Fruit fly (Drosophila melanogaster) whole organism, pupa: ENCODE measurements around the gene CG32243.

Source experiments
- CG10348 ChIP-seq: fragments of 200-800 bp; sonication (Bioruptor generic); IDR thresholded peaks from 2 replicates; pipeline ENCODE4 v1.3.6; 2022; ENCODE audit warnings: missing biosample characterization, missing genetic modification characterization
- CG12605 ChIP-seq: fragments of 200-800 bp; sonication (Bioruptor generic); IDR thresholded peaks from 2 replicates; pipeline ENCODE4 v1.3.6; 2022; ENCODE audit warnings: missing biosample characterization, missing genetic modification characterization
- CG13204 ChIP-seq: fragments of 200-800 bp; sonication (Bioruptor generic); optimal IDR thresholded peaks from 2 replicates; lab custom pipeline; 2018; ENCODE audit warnings: missing biosample characterization, mild to moderate bottlenecking, missing genetic modification characterization, moderate library complexity
- CG14655 ChIP-seq: fragments of 200-800 bp; sonication (Bioruptor generic); optimal IDR thresholded peaks from 3 replicates; lab custom pipeline; 2017; ENCODE audit warnings: mild to moderate bottlenecking, missing biosample characterization, missing genetic modification reagents, missing genetic modification characterization
- CG17806 ChIP-seq: fragments of 200-800 bp; sonication (Bioruptor generic); optimal IDR thresholded peaks from 2 replicates; lab custom pipeline; 2018; ENCODE audit warnings: missing biosample characterization, mild to moderate bottlenecking, missing genetic modification characterization, moderate library complexity
- CG32121 ChIP-seq: fragments of 200-800 bp; sonication (Bioruptor generic); IDR thresholded peaks from 2 replicates; pipeline ENCODE4 v1.3.6; 2022; ENCODE audit warnings: missing biosample characterization, missing genetic modification characterization
- CG4496 ChIP-seq: fragments of 200-800 bp; sonication (Bioruptor generic); IDR thresholded peaks from 3 replicates; pipeline ENCODE4 v1.3.6; 2022; ENCODE audit warnings: missing biosample characterization, missing genetic modification characterization
- CG8159 ChIP-seq: fragments of 200-800 bp; sonication (Bioruptor generic); optimal IDR thresholded peaks from 3 replicates; lab custom pipeline; 2018; ENCODE audit warnings: missing biosample characterization, mild to moderate bottlenecking, missing genetic modification characterization, moderate library complexity
- CG8301 ChIP-seq: fragments of 200-800 bp; sonication (Bioruptor generic); optimal IDR thresholded peaks from 2 replicates; lab custom pipeline; 2018; ENCODE audit warnings: missing biosample characterization, mild to moderate bottlenecking, missing genetic modification characterization
- EcR ChIP-seq: fragments of 200-800 bp; sonication (Bioruptor generic); optimal IDR thresholded peaks from 3 replicates; lab custom pipeline; 2019; ENCODE audit warnings: missing biosample characterization, missing genetic modification characterization, mild to moderate bottlenecking, moderate library complexity, missing genetic modification reagents
- Pif1B ChIP-seq: fragments of 200-800 bp; sonication (Bioruptor generic); optimal IDR thresholded peaks from 3 replicates; lab custom pipeline; 2016; ENCODE audit warnings: missing biosample characterization, missing genetic modification characterization
- fd96Ca ChIP-seq: fragments of 200-800 bp; sonication (Bioruptor generic); IDR thresholded peaks from 3 replicates; pipeline ENCODE4 v1.3.6; 2022; ENCODE audit warnings: missing biosample characterization, missing genetic modification characterization
- gl ChIP-seq: fragments of 200-800 bp; sonication (Bioruptor generic); optimal IDR thresholded peaks from 2 replicates; lab custom pipeline; 2018; ENCODE audit warnings: missing biosample characterization, mild to moderate bottlenecking, missing genetic modification characterization
- rn ChIP-seq: fragments of 200-800 bp; sonication (Bioruptor generic); IDR thresholded peaks from 2 replicates; pipeline ENCODE4 v1.3.6; 2022; ENCODE audit warnings: missing biosample characterization, missing genetic modification characterization

- TF ChIP-seq CG32121 (GFP tag; lab: Robert Waterston, UW): peak; percentile 92
- peak; percentile 91 for TF ChIP-seq CG8159 (tag; lab: Kevin White, UChicago)
- TF ChIP-seq CG8301 (tag; lab: Kevin White, UChicago): peak; percentile 89
- TF ChIP-seq CG12605: peak; percentile 87
- TF ChIP-seq CG13204 (GFP tag; lab: Kevin White, UChicago): peak; percentile 59
- peak; percentile 92 for TF ChIP-seq CG14655 (GFP tag; lab: Kevin White, UChicago)
- TF ChIP-seq EcR (GFP tag; lab: Kevin White, UChicago): peak; percentile 49
- TF ChIP-seq CG17806 (tag; lab: Kevin White, UChicago): peak; percentile 91
- TF ChIP-seq CG10348: no peak
- peak; percentile 88 for TF ChIP-seq CG4496 (GFP tag; lab: Robert Waterston, UW)
- peak; percentile 71 for TF ChIP-seq gl (tag; lab: Kevin White, UChicago)
- peak; percentile 88 for TF ChIP-seq Pif1B (GFP tag; lab: Kevin White, UChicago)
- peak; percentile 83 for TF ChIP-seq rn (GFP tag; lab: Robert Waterston, UW)
- TF ChIP-seq fd96Ca: peak; percentile 85
These were observed 5.6 kb upstream of the CG32243 start for dm6 chr3L:4546650-4547049.
